ENCODE assay signal across 1 fruit fly cellular context in genomic region chr3R:15651770-15652410, dm6.
TF ChIP-seq lines count a peak whose summit lies in the region.

No protein-coding gene starts in this region.

TF ChIP-seq in whole organism, embryonic, 481 proteins besides CTCF, POLR2A, EP300 and RAD21 (continued from another document):
- TF ChIP-seq CG4424 (GFP tag; optimal IDR thresholded peaks at IDR 0.05; lab: Kevin White, UChicago) (peak; percentile 62), CG1792 (GFP tag; optimal IDR thresholded peaks at IDR 0.05; lab: Kevin White, UChicago) (peak; percentile 10), fu2 (GFP tag; optimal IDR thresholded peaks at IDR 0.05; lab: Kevin White, UChicago) (no peak), peb (GFP tag; IDR thresholded peaks at IDR 0.05; lab: Robert Waterston, UW) (0 out of 2 replicates have a peak, but pooled peaks have one; percentile 41), CG6272 (GFP tag; IDR thresholded peaks at IDR 0.05; lab: Robert Waterston, UW) (0 out of 2 replicates have a peak, but pooled peaks have one; percentile 35), Hr78 (GFP tag; optimal IDR thresholded peaks at IDR 0.05; lab: Kevin White, UChicago) (peak in 1 of 2 experiments; percentile 5), stc (GFP tag; IDR thresholded peaks at IDR 0.05; lab: Robert Waterston, UW) (peak; percentile 33; the same call in 1 of the 2 replicates), CG18011 (GFP tag; optimal IDR thresholded peaks at IDR 0.05; lab: Kevin White, UChicago) (no peak)
TF ChIP-seq in whole organism, embryonic: peak in this region for 165.
